Fruit fly (Drosophila melanogaster): ENCODE results near the gene MICU1.

DNA sequence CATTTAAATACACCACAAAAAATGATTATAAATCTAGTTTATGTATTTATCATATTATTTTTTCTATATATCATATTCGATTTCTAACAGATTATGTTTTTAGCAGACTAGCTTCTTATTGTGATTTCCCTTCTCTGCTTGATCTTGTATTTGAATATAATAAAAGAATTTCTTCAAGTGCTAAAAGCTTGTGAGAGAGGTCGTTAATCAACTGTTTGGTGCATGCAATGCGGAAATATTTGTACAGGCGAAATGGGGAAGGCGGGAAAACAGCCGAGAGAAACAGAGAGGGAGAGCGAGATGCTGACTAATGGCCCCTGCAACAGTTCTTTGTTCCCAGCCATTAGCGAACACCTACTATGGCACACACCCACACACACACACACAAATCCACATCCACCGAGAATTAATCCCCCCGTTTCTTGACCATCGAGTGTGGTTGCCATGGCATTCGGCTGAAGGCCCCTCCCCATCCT lies 17.6 kb downstream of the MICU1 start:
- no peak for TF ChIP-seq Myc (optimal IDR thresholded peaks at IDR 0.05)
- peak; percentile 45 for TF ChIP-seq psq (GFP tag; optimal IDR thresholded peaks at IDR 0.05)
- no peak for TF ChIP-seq Hr78 (GFP tag; optimal IDR thresholded peaks at IDR 0.05)
- TF ChIP-seq Jra (GFP tag; optimal IDR thresholded peaks at IDR 0.05), result no peak
- no peak for TF ChIP-seq usp (GFP tag; optimal IDR thresholded peaks at IDR 0.05)
- TF ChIP-seq OdsH (GFP tag; optimal IDR thresholded peaks at IDR 0.05), result peak; percentile 17
- no peak for TF ChIP-seq dsf (GFP tag; optimal IDR thresholded peaks at IDR 0.05; ENCODE audit: borderline replicate concordance)
- no peak for TF ChIP-seq sage (GFP tag; optimal IDR thresholded peaks at IDR 0.05)
